Fruit fly (Drosophila melanogaster) whole organism, wandering third instar larva: ENCODE results near the gene CG14443.

Experiments
- Abd-B ChIP-seq: fragments of >200 bp; optimal IDR thresholded peaks from 2 replicates; lab custom pipeline; 2017; ENCODE audit warnings: missing biosample characterization, missing genetic modification characterization
- CG32264 ChIP-seq: fragments of 200-800 bp; sonication (Bioruptor generic); optimal IDR thresholded peaks from 2 replicates; lab custom pipeline; 2016; ENCODE audit warnings: missing biosample characterization, missing genetic modification characterization
- CG9705 ChIP-seq: fragments of 200-800 bp; sonication (Bioruptor generic); optimal IDR thresholded peaks from 2 replicates; lab custom pipeline; 2018; ENCODE audit warnings: missing biosample characterization, mild to moderate bottlenecking, missing genetic modification characterization
- CrebA ChIP-seq: fragments of 200-800 bp; sonication (Bioruptor generic); optimal IDR thresholded peaks from 2 replicates; lab custom pipeline; 2016; ENCODE audit warnings: missing biosample characterization, mild to moderate bottlenecking, missing genetic modification characterization, borderline replicate concordance
- Dfd ChIP-seq: fragments of >200 bp; optimal IDR thresholded peaks from 2 replicates; lab custom pipeline; 2017; ENCODE audit warnings: missing biosample characterization, missing genetic modification characterization
- Dif ChIP-seq: fragments of 200-275, 200-300 bp; sonication (Bioruptor generic); optimal IDR thresholded peaks from 2 replicates; lab custom pipeline; 2018; ENCODE audit warnings: missing biosample characterization, missing genetic modification characterization; ENCODE audit not compliant: partially characterized antibody
- GATAd ChIP-seq: sonication (Bioruptor generic); optimal IDR thresholded peaks from 2 replicates; lab custom pipeline; 2016; ENCODE audit warnings: missing biosample characterization, missing genetic modification characterization
- HLH106 ChIP-seq: fragments of 200-800 bp; optimal IDR thresholded peaks from 3 replicates; lab custom pipeline; 2019; ENCODE audit warnings: missing biosample characterization, mild to moderate bottlenecking, missing genetic modification characterization, moderate library complexity
- Hnf4 ChIP-seq: fragments of 200-800 bp; sonication (Bioruptor generic); optimal IDR thresholded peaks from 2 replicates; lab custom pipeline; 2016; ENCODE audit warnings: missing biosample characterization, mild to moderate bottlenecking, missing genetic modification characterization
- Hr78 ChIP-seq: fragments of >200 bp; optimal IDR thresholded peaks from 2 replicates; lab custom pipeline; 2017; ENCODE audit warnings: missing biosample characterization, missing genetic modification characterization
- Hr83 ChIP-seq: fragments of 200-300 bp; sonication (Bioruptor generic); optimal IDR thresholded peaks from 2 replicates; lab custom pipeline; 2016; ENCODE audit warnings: missing biosample characterization, mild to moderate bottlenecking, missing genetic modification characterization, moderate library complexity; ENCODE audit not compliant: poor library complexity, severe bottlenecking
- Jra ChIP-seq: sonication (Bioruptor generic); optimal IDR thresholded peaks from 2 replicates; lab custom pipeline; 2016; ENCODE audit warnings: missing biosample characterization, missing genetic modification characterization
- Mio ChIP-seq: sonication (Bioruptor generic); optimal IDR thresholded peaks from 2 replicates; lab custom pipeline; 2016; ENCODE audit warnings: missing biosample characterization, missing genetic modification characterization
- Myc ChIP-seq: fragments of >200 bp; optimal IDR thresholded peaks from 2 replicates; lab custom pipeline; 2017
- OdsH ChIP-seq: fragments of 200-800 bp; sonication (Bioruptor generic); optimal IDR thresholded peaks from 2 replicates; lab custom pipeline; 2016; ENCODE audit warnings: missing biosample characterization, mild to moderate bottlenecking, missing genetic modification characterization
- Sp1 ChIP-seq: fragments of 200-800 bp; sonication (Bioruptor generic); optimal IDR thresholded peaks from 3 replicates; lab custom pipeline; 2019; ENCODE audit warnings: missing biosample characterization, mild to moderate bottlenecking, missing genetic modification characterization, moderate library complexity
- Vsx2 ChIP-seq: fragments of 200-300, 225-300 bp; sonication (Bioruptor generic); optimal IDR thresholded peaks from 2 replicates; lab custom pipeline; 2018; ENCODE audit warnings: missing biosample characterization, missing genetic modification characterization; ENCODE audit not compliant: partially characterized antibody
- brk ChIP-seq: fragments of 200-800 bp; sonication (Bioruptor generic); optimal IDR thresholded peaks from 2 replicates; lab custom pipeline; 2016; ENCODE audit warnings: missing biosample characterization, mild to moderate bottlenecking, missing genetic modification characterization
- dl ChIP-seq, 2 experiments: fragments of 175-275, 200-275 bp in 1 of 2; fragments of 200-275 bp in 1 of 2; sonication (Bioruptor generic); optimal IDR thresholded peaks; lab custom pipeline; 2018; ENCODE audit warnings: mild to moderate bottlenecking in 2 of 2, missing biosample characterization in 2 of 2, missing genetic modification characterization in 2 of 2, moderate library complexity in 2 of 2; ENCODE audit not compliant: partially characterized antibody in 2 of 2, insufficient read depth in 1 of 2
- dsf ChIP-seq: sonication (Bioruptor generic); optimal IDR thresholded peaks from 2 replicates; lab custom pipeline; 2016; ENCODE audit warnings: missing biosample characterization, missing genetic modification characterization, borderline replicate concordance
- foxo ChIP-seq, 2 experiments: fragments of 200-800 bp; sonication (Bioruptor generic); optimal IDR thresholded peaks; 2 replicates in 1 of 2; 3 replicates in 1 of 2; lab custom pipeline; 2016 to 2017; ENCODE audit warnings: missing biosample characterization in 2 of 2, missing genetic modification characterization in 2 of 2
- fru ChIP-seq: fragments of 200-800 bp; sonication (Bioruptor generic); optimal IDR thresholded peaks from 3 replicates; lab custom pipeline; 2016; ENCODE audit warnings: missing biosample characterization, mild to moderate bottlenecking, missing genetic modification characterization
- h ChIP-seq: fragments of 200-800 bp; sonication (Bioruptor generic); optimal IDR thresholded peaks from 3 replicates; lab custom pipeline; 2016; ENCODE audit warnings: missing biosample characterization, mild to moderate bottlenecking, missing genetic modification characterization
- lola ChIP-seq: fragments of >200 bp; optimal IDR thresholded peaks from 2 replicates; lab custom pipeline; 2017; ENCODE audit warnings: missing biosample characterization, missing genetic modification characterization
- pan ChIP-seq: fragments of >200 bp; optimal IDR thresholded peaks from 2 replicates; lab custom pipeline; 2017
- psq ChIP-seq: fragments of 200-800 bp; sonication (Bioruptor generic); optimal IDR thresholded peaks from 3 replicates; lab custom pipeline; 2017; ENCODE audit warnings: missing biosample characterization, mild to moderate bottlenecking, missing genetic modification characterization, moderate library complexity
- rgr ChIP-seq: fragments of 200-800 bp; sonication (Bioruptor generic); optimal IDR thresholded peaks from 3 replicates; lab custom pipeline; 2016; ENCODE audit warnings: missing biosample characterization, mild to moderate bottlenecking, missing genetic modification characterization
- sv ChIP-seq: fragments of 200-800 bp; sonication (Bioruptor generic); optimal IDR thresholded peaks from 3 replicates; lab custom pipeline; 2016; ENCODE audit warnings: missing biosample characterization, missing genetic modification characterization
- usp ChIP-seq: fragments of >200 bp; optimal IDR thresholded peaks from 2 replicates; lab custom pipeline; 2017; ENCODE audit warnings: missing biosample characterization, missing genetic modification characterization

Gene CG14443

dm6 chrX:6633659-6634058 is at the start of gene CG14443:
CG14443 (plus strand) TSS chrX:6633959.
- no peak for TF ChIP-seq Hr78 (GFP tag; lab: Kevin White, UChicago)

- TF ChIP-seq Abd-B (GFP tag; lab: Kevin White, UChicago), result no peak
- no peak for TF ChIP-seq Myc
- TF ChIP-seq Vsx2 (GFP tag; lab: Kevin White, UChicago), result no peak
- no peak for TF ChIP-seq CrebA (GFP tag; lab: Kevin White, UChicago)
- TF ChIP-seq Dif (GFP tag; lab: Kevin White, UChicago), result no peak
- TF ChIP-seq fru, result no peak
- no peak for TF ChIP-seq pan (lab: Kevin White, UChicago)
- no peak for TF ChIP-seq Mio (GFP tag; lab: Kevin White, UChicago)
- TF ChIP-seq dsf (GFP tag; lab: Kevin White, UChicago), result no peak
- no peak for TF ChIP-seq GATAd (GFP tag; lab: Kevin White, UChicago)
- no peak for TF ChIP-seq Hr83
- no peak for TF ChIP-seq Dfd (GFP tag; lab: Kevin White, UChicago)
- TF ChIP-seq sv (GFP tag; lab: Kevin White, UChicago), result no peak
- TF ChIP-seq OdsH, result no peak
- no peak for TF ChIP-seq dl (GFP tag; optimal IDR thresholded peaks at IDR 0.05; lab: Kevin White, UChicago; ENCODE audit: insufficient read depth in 1 of 2, partially characterized antibody in 2 of 2)
- TF ChIP-seq, all 38 proteins: peak for 0
Observed at dm6 chrX:6588990-6589389, 44.8 kb upstream of the CG14443 start, which contains the start of gene CG17717. CG17717 (plus strand) TSS chrX:6589290.

dm6 chrX:6590681-6591289 is 43.0 kb upstream of the CG14443 start, which contains the start of gene Pat1:
Pat1 (plus strand) TSS chrX:6590776.
- TF ChIP-seq foxo (GFP tag; optimal IDR thresholded peaks at IDR 0.05; lab: Kevin White, UChicago), result peak in 1 of 2 experiments; percentile 7
- TF ChIP-seq psq (GFP tag; lab: Kevin White, UChicago), result peak; percentile 75
- no peak for TF ChIP-seq CrebA (GFP tag; lab: Kevin White, UChicago)
- TF ChIP-seq sv (GFP tag; lab: Kevin White, UChicago), result no peak
- peak; percentile 16 for TF ChIP-seq Sp1 (GFP tag; lab: Kevin White, UChicago)
- no peak for TF ChIP-seq dsf (GFP tag; lab: Kevin White, UChicago)
- peak; percentile 49 for TF ChIP-seq Hnf4 (GFP tag; lab: Kevin White, UChicago)
- peak; percentile 11 for TF ChIP-seq h (GFP tag; lab: Kevin White, UChicago)
- TF ChIP-seq Hr83, result peak; percentile 57
- peak; percentile 75 for TF ChIP-seq fru

dm6 chrX:6592093-6592492 is 41.7 kb upstream of the CG14443 start:
- TF ChIP-seq rgr (GFP tag; lab: Kevin White, UChicago) (peak; percentile 14), fru (peak; percentile 30), lola (GFP tag; lab: Kevin White, UChicago) (no peak), Hr83 (peak; percentile 50), CG9705 (GFP tag; lab: Kevin White, UChicago) (peak; percentile 5), pan (lab: Kevin White, UChicago) (no peak), OdsH (peak; percentile 3), brk (GFP tag; lab: Kevin White, UChicago) (no peak), h (GFP tag; lab: Kevin White, UChicago) (peak; percentile 56), Sp1 (GFP tag; lab: Kevin White, UChicago) (peak; percentile 20), usp (GFP tag; lab: Kevin White, UChicago) (no peak), CG32264 (GFP tag; lab: Kevin White, UChicago) (no peak), Hnf4 (GFP tag; lab: Kevin White, UChicago) (no peak), Abd-B (GFP tag; lab: Kevin White, UChicago) (no peak), Dfd (GFP tag; lab: Kevin White, UChicago) (no peak), Myc (no peak), foxo (GFP tag; optimal IDR thresholded peaks at IDR 0.05; lab: Kevin White, UChicago) (peak in 1 of 2 experiments; percentile 34)

dm6 chrX:6592745-6593144 is 41.0 kb upstream of the CG14443 start:
- TF ChIP-seq dl (GFP tag; optimal IDR thresholded peaks at IDR 0.05; lab: Kevin White, UChicago; ENCODE audit: insufficient read depth in 1 of 2, partially characterized antibody in 2 of 2) (no peak), foxo (GFP tag; optimal IDR thresholded peaks at IDR 0.05; lab: Kevin White, UChicago) (no peak), HLH106 (tag; lab: Kevin White, UChicago) (no peak), Jra (GFP tag; lab: Kevin White, UChicago) (no peak)
